Worm (Caenorhabditis elegans): Measurements from ENCODE around the gene C49H3.16.

C49H3.16 gene

ce11 chrIV:7956643-7957317 lies 36.6 kb downstream of the C49H3.16 start, which contains the start of gene csr-1:
TSS of gene csr-1 (plus strand) at chrIV:7957267.
- TF ChIP-seq tbx-2 (tag; optimal IDR thresholded peaks at IDR 0.05) (no peak), nfya-1 (tag; optimal IDR thresholded peaks at IDR 0.05) (no peak), pag-3 (tag; optimal IDR thresholded peaks at IDR 0.05; ENCODE audit: borderline replicate concordance) (no peak), ztf-16 (tag; optimal IDR thresholded peaks at IDR 0.05) (no peak), ceh-9 (tag; optimal IDR thresholded peaks at IDR 0.05) (no peak), sdc-2 (tag; optimal IDR thresholded peaks at IDR 0.05) (no peak), npax-4 (tag; optimal IDR thresholded peaks at IDR 0.05) (no peak), ceh-31 (tag; optimal IDR thresholded peaks at IDR 0.05) (no peak), hlh-15 (tag; optimal IDR thresholded peaks at IDR 0.05) (no peak), unc-3 (GFP tag; conservative IDR thresholded peaks at IDR 0.05) (no peak), unc-3 (tag; optimal IDR thresholded peaks at IDR 0.05) (no peak)

DNA sequence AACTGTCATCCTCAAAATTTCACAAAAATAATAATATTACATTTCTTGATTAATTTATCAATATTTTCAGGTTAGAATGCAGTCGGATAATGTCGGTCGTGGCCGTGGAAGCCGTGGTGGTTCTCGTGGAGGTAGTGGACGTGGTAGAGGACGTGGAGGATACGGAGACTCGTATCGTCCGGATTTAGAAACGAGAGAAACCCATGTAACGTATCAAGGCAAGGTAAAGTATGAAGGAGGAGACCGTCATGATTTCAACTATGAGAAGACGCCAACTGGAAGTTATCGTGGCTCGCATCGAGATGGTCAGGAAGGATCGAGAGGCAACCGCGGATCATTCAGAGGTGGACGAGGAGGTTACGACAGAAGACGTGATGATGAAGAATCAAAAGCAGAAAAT lies 37.3 kb downstream of the C49H3.16 start, which contains the start of gene frpr-10:
Gene frpr-10, plus strand, starts transcription at position 301 of the 400 bp plus-strand sequence.
- TF ChIP-seq dve-1 (tag; optimal IDR thresholded peaks at IDR 0.05), result no peak
- TF ChIP-seq madf-2 (tag; optimal IDR thresholded peaks at IDR 0.05), result no peak
- TF ChIP-seq pha-4 (tag; optimal IDR thresholded peaks at IDR 0.05), result no peak
- no peak for TF ChIP-seq ceh-34 (tag; optimal IDR thresholded peaks at IDR 0.05)
- no peak for TF ChIP-seq unc-42 (tag; optimal IDR thresholded peaks at IDR 0.05)
- no peak for TF ChIP-seq Y22D7AL.16 (tag; optimal IDR thresholded peaks at IDR 0.05)
- TF ChIP-seq hlh-30 (tag; optimal IDR thresholded peaks at IDR 0.05; ENCODE audit: insufficient read depth), result no peak
- no peak for TF ChIP-seq C38D4.7 (GFP tag; optimal IDR thresholded peaks at IDR 0.05)
- TF ChIP-seq nhr-232 (tag; optimal IDR thresholded peaks at IDR 0.05), result no peak

DNA sequence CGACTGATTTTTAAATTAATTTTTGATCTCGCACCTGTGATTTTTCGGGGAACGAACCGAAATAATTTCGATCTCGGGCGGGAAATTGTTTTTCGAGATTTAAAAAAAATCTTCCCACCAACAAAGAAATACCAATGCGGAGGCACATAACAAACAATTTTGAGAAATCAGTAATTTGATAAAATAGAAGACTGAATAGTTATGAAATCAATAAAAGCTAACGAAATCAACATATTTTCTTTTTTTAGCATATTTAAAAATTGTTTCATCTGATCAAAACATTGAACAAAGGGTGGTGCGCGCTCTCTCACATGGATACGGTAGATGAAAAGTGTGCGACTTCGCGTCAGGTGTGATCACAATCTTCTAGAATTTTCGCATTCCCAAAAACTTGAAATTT lies 37.9 kb downstream of the C49H3.16 start:
- TF ChIP-seq ama-1 (optimal IDR thresholded peaks at IDR 0.05), result no peak
- TF ChIP-seq nhr-11 (tag; optimal IDR thresholded peaks at IDR 0.05), result no peak

DNA sequence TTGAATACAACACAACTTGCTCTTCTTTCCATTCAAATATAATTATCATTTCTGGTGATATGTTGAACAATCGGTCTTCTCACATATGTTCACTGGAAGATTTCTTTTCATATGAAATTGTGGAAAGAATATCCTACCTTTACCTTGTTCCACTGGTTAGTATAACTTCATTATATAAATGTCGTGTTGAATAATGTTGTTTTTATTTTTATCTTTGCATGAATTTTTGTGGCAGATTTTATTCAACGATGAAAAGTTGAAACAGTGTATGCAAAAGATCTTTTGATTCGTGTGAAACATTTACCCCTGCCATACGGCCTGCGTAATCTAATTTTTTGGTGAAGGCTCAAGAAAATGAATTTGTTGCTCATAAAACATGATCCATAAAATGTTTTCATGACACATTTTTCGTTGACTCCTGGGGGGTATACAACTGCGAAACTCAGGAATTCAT lies 41.7 kb downstream of the C49H3.16 start:
- TF ChIP-seq lin-11 (tag; optimal IDR thresholded peaks at IDR 0.05), result no peak
- no peak for TF ChIP-seq eyg-1 (tag; optimal IDR thresholded peaks at IDR 0.05)
- TF ChIP-seq ceh-31 (tag; optimal IDR thresholded peaks at IDR 0.05), result no peak
- TF ChIP-seq elt-2 (tag; optimal IDR thresholded peaks at IDR 0.05), result no peak
- no peak for TF ChIP-seq hlh-6 (tag; optimal IDR thresholded peaks at IDR 0.05)
- TF ChIP-seq pat-9 (tag; optimal IDR thresholded peaks at IDR 0.05), result no peak
- no peak for TF ChIP-seq ceh-30 (tag; optimal IDR thresholded peaks at IDR 0.05)
- TF ChIP-seq dve-1 (tag; optimal IDR thresholded peaks at IDR 0.05), result no peak
- no peak for TF ChIP-seq elt-4 (tag; optimal IDR thresholded peaks at IDR 0.05)
- no peak for TF ChIP-seq ceh-9 (tag; optimal IDR thresholded peaks at IDR 0.05)
- TF ChIP-seq ceh-45 (GFP tag; IDR thresholded peaks at IDR 0.05), result no peak
- TF ChIP-seq unc-55 (GFP tag; optimal IDR thresholded peaks at IDR 0.05), result no peak
- TF ChIP-seq pqm-1 (tag; optimal IDR thresholded peaks at IDR 0.05), result no peak
- TF ChIP-seq ceh-19 (GFP tag; optimal IDR thresholded peaks at IDR 0.05), result no peak
- TF ChIP-seq nfya-1 (tag; optimal IDR thresholded peaks at IDR 0.05), result no peak
- TF ChIP-seq che-1 (tag; optimal IDR thresholded peaks at IDR 0.05), result no peak

ce11 chrIV:7967006-7967405 lies 46.8 kb downstream of the C49H3.16 start, which contains the start of gene F57H12.5:
TSS of gene F57H12.5 (plus strand) at chrIV:7967306.
- TF ChIP-seq ama-1 (optimal IDR thresholded peaks at IDR 0.05) (no peak), dmd-4 (tag; optimal IDR thresholded peaks at IDR 0.05; ENCODE audit: borderline replicate concordance) (no peak), hlh-8 (tag; optimal IDR thresholded peaks at IDR 0.05) (no peak), gmeb-2 (tag; optimal IDR thresholded peaks at IDR 0.05) (no peak), Y22D7AL.16 (tag; optimal IDR thresholded peaks at IDR 0.05) (no peak)

Measured in whole organism, late embryonic.